Fruit fly (Drosophila melanogaster) whole organism, embryonic: ENCODE measurements around the gene mRpS35.

Source experiments
- Ada2b ChIP-seq: fragments of 200-800 bp; sonication (Bioruptor generic); IDR thresholded peaks from 2 replicates; pipeline ENCODE4 v1.3.6; 2022; ENCODE audit warnings: missing biosample characterization, missing genetic modification characterization
- C15 ChIP-seq: fragments of 200-800 bp; sonication (Bioruptor generic); IDR thresholded peaks from 3 replicates; pipeline ENCODE4 v1.3.6; 2022; ENCODE audit warnings: missing biosample characterization, missing genetic modification characterization
- CG11085 ChIP-seq: fragments of 200-800 bp; sonication (Bioruptor generic); IDR thresholded peaks from 2 replicates; pipeline ENCODE4 v1.3.6; 2022; ENCODE audit warnings: missing biosample characterization, missing genetic modification characterization
- CG11247 ChIP-seq: fragments of 200-800 bp; sonication (Bioruptor generic); IDR thresholded peaks from 2 replicates; pipeline ENCODE4 v1.3.6; 2022; ENCODE audit warnings: missing biosample characterization, missing genetic modification characterization
- CG11398 ChIP-seq: fragments of 200-800 bp; sonication (Bioruptor generic); optimal IDR thresholded peaks from 2 replicates; lab custom pipeline; 2016; ENCODE audit warnings: missing biosample characterization, missing genetic modification characterization
- CG12104 ChIP-seq: fragments of 200-800 bp; sonication (Bioruptor generic); optimal IDR thresholded peaks from 3 replicates; lab custom pipeline; 2016; ENCODE audit warnings: missing biosample characterization, missing genetic modification characterization
- CG13624 ChIP-seq: fragments of 200-800 bp; sonication (Bioruptor generic); optimal IDR thresholded peaks from 2 replicates; lab custom pipeline; 2016; ENCODE audit warnings: missing biosample characterization, missing genetic modification characterization
- CG13894 ChIP-seq: fragments of 200-800 bp; sonication (Bioruptor generic); optimal IDR thresholded peaks from 3 replicates; lab custom pipeline; 2018; ENCODE audit warnings: missing biosample characterization, mild to moderate bottlenecking, missing genetic modification characterization, moderate library complexity
- CG14050 ChIP-seq: fragments of 200-800 bp; sonication (Bioruptor generic); IDR thresholded peaks from 3 replicates; pipeline ENCODE4 v1.3.6; 2022; ENCODE audit warnings: missing biosample characterization, missing genetic modification characterization
- CG16813 ChIP-seq: fragments of 200-800 bp; sonication (Bioruptor generic); IDR thresholded peaks from 3 replicates; pipeline ENCODE4 v1.3.6; 2022; ENCODE audit warnings: missing biosample characterization, missing genetic modification characterization; ENCODE audit not compliant: partially characterized antibody
- CG17912 ChIP-seq: fragments of 200-800 bp; sonication (Bioruptor generic); optimal IDR thresholded peaks from 2 replicates; lab custom pipeline; 2018; ENCODE audit warnings: missing biosample characterization, mild to moderate bottlenecking, missing genetic modification characterization
- CG31388 ChIP-seq: fragments of 200-800 bp; sonication (Bioruptor generic); optimal IDR thresholded peaks from 2 replicates; lab custom pipeline; 2016; ENCODE audit warnings: missing biosample characterization, missing genetic modification characterization
- CG31441 ChIP-seq: fragments of 200-800 bp; sonication (Bioruptor generic); IDR thresholded peaks from 2 replicates; pipeline ENCODE4 v1.3.6; 2022; ENCODE audit warnings: missing biosample characterization, missing genetic modification characterization
- CG3726 ChIP-seq: fragments of 200-800 bp; sonication (Bioruptor generic); IDR thresholded peaks from 3 replicates; pipeline ENCODE4, ENCODE4 v1.3.6; 2022; ENCODE audit warnings: missing biosample characterization, missing genetic modification characterization
- CG3838 ChIP-seq: fragments of 200-800 bp; sonication (Bioruptor generic); optimal IDR thresholded peaks from 3 replicates; lab custom pipeline; 2016; ENCODE audit warnings: missing biosample characterization, missing genetic modification characterization
- CG3995 ChIP-seq: fragments of 200-800 bp; sonication (Bioruptor generic); optimal IDR thresholded peaks from 3 replicates; lab custom pipeline; 2016; ENCODE audit warnings: missing biosample characterization, missing genetic modification characterization
- CG4282 ChIP-seq: fragments of 200-800 bp; sonication (Bioruptor generic); optimal IDR thresholded peaks from 2 replicates; lab custom pipeline; 2016; ENCODE audit warnings: missing biosample characterization, missing genetic modification characterization
- CG4328 ChIP-seq: fragments of 200-800 bp; sonication (Bioruptor generic); optimal IDR thresholded peaks from 3 replicates; lab custom pipeline; 2017; ENCODE audit warnings: missing biosample characterization, missing genetic modification reagents, missing genetic modification characterization
- CG43689 ChIP-seq: fragments of 200-800 bp; sonication (Bioruptor generic); IDR thresholded peaks from 2 replicates; pipeline ENCODE4 v1.3.6; 2022; ENCODE audit warnings: missing biosample characterization, missing genetic modification characterization
- CG4617 ChIP-seq: fragments of 200-800 bp; sonication (Bioruptor generic); optimal IDR thresholded peaks from 3 replicates; lab custom pipeline; 2016; ENCODE audit warnings: missing biosample characterization, missing genetic modification characterization, borderline replicate concordance
- CG6689 ChIP-seq: fragments of 200-800 bp; sonication (Bioruptor generic); IDR thresholded peaks from 2 replicates; pipeline ENCODE4 v1.3.6; 2022; ENCODE audit warnings: missing biosample characterization, missing genetic modification characterization
- CG7745 ChIP-seq: fragments of 200-800 bp; sonication (Bioruptor generic); optimal IDR thresholded peaks from 2 replicates; lab custom pipeline; 2018; ENCODE audit warnings: missing biosample characterization, mild to moderate bottlenecking, missing genetic modification characterization, moderate library complexity
- CG9876 ChIP-seq: fragments of 200-800 bp; sonication (Bioruptor generic); optimal IDR thresholded peaks from 2 replicates; lab custom pipeline; 2016; ENCODE audit warnings: missing biosample characterization, missing genetic modification characterization
- CG9932 ChIP-seq: fragments of 200-800 bp; sonication (Bioruptor generic); IDR thresholded peaks from 2 replicates; pipeline ENCODE4 v1.3.6; 2022; ENCODE audit warnings: missing biosample characterization, missing genetic modification characterization
- CrebB ChIP-seq: fragments of 200-800 bp; sonication (Bioruptor generic); optimal IDR thresholded peaks from 3 replicates; lab custom pipeline; 2018; ENCODE audit warnings: missing biosample characterization, mild to moderate bottlenecking, missing genetic modification characterization
- H2.0 ChIP-seq: fragments of 200-800 bp; sonication (Bioruptor generic); IDR thresholded peaks from 2 replicates; pipeline ENCODE4 v1.3.6; 2022; ENCODE audit warnings: missing biosample characterization, missing genetic modification characterization
- Hmr ChIP-seq: fragments of 200-800 bp; sonication (Bioruptor generic); optimal IDR thresholded peaks from 3 replicates; lab custom pipeline; 2017; ENCODE audit warnings: mild to moderate bottlenecking, missing biosample characterization, missing genetic modification reagents, missing genetic modification characterization
- NFAT ChIP-seq: fragments of 200-800 bp; sonication (Bioruptor generic); IDR thresholded peaks from 2 replicates; pipeline ENCODE4 v1.3.6; 2022; ENCODE audit warnings: missing biosample characterization, missing genetic modification characterization
- Sox102F ChIP-seq: fragments of 200-800 bp; sonication (Bioruptor generic); optimal IDR thresholded peaks from 2 replicates; lab custom pipeline; 2018; ENCODE audit warnings: missing biosample characterization, mild to moderate bottlenecking, missing genetic modification characterization, moderate library complexity
- Usf ChIP-seq: fragments of 200-800 bp; sonication (Bioruptor generic); optimal IDR thresholded peaks from 2 replicates; lab custom pipeline; 2017; ENCODE audit warnings: missing genotype, missing biosample characterization, missing genetic modification characterization
- ab ChIP-seq: fragments of 200-800 bp; sonication (Bioruptor generic); optimal IDR thresholded peaks from 2 replicates; lab custom pipeline; 2016; ENCODE audit warnings: missing biosample characterization, missing genetic modification characterization
- az2 ChIP-seq: fragments of 200-800 bp; sonication (Bioruptor generic); optimal IDR thresholded peaks from 3 replicates; lab custom pipeline; 2016; ENCODE audit warnings: missing biosample characterization, missing genetic modification characterization
- crp ChIP-seq, 2 experiments: fragments of 200-800 bp; sonication (Bioruptor generic); optimal IDR thresholded peaks; 2 replicates in 1 of 2; 3 replicates in 1 of 2; lab custom pipeline; 2017; ENCODE audit warnings: missing biosample characterization in 2 of 2, missing genetic modification characterization in 2 of 2, mild to moderate bottlenecking in 1 of 2, moderate library complexity in 1 of 2
- eve ChIP-seq, 2 experiments: fragments of >200 bp; optimal IDR thresholded peaks; 2 replicates each; lab custom pipeline; 2017; ENCODE audit warnings: missing biosample characterization in 2 of 2, missing genetic modification characterization in 2 of 2
- gce ChIP-seq: fragments of 200-800 bp; sonication (Bioruptor generic); IDR thresholded peaks from 3 replicates; pipeline ENCODE4 v1.3.6; 2022; ENCODE audit warnings: missing biosample characterization, missing genetic modification characterization
- jing ChIP-seq: fragments of 200-800 bp; sonication (Bioruptor generic); optimal IDR thresholded peaks from 2 replicates; lab custom pipeline; 2018; ENCODE audit warnings: missing biosample characterization, mild to moderate bottlenecking, missing genetic modification characterization
- jumu ChIP-seq: fragments of 200-800 bp; sonication (Bioruptor generic); optimal IDR thresholded peaks from 3 replicates; lab custom pipeline; 2016; ENCODE audit warnings: missing biosample characterization, missing genetic modification characterization
- odd ChIP-seq: fragments of 200-800 bp; sonication (Bioruptor generic); optimal IDR thresholded peaks from 2 replicates; lab custom pipeline; 2017; ENCODE audit warnings: missing biosample characterization, mild to moderate bottlenecking, missing genetic modification characterization
- onecut ChIP-seq: fragments of 200-800 bp; sonication (Bioruptor generic); IDR thresholded peaks from 2 replicates; pipeline ENCODE4 v1.3.6; 2022; ENCODE audit warnings: missing biosample characterization, missing genetic modification characterization
- pzg ChIP-seq: fragments of 200-800 bp; sonication (Bioruptor generic); optimal IDR thresholded peaks from 3 replicates; lab custom pipeline; 2018; ENCODE audit warnings: missing biosample characterization, mild to moderate bottlenecking, missing genetic modification characterization, moderate library complexity
- ranshi ChIP-seq: fragments of 200-800 bp; sonication (Bioruptor generic); IDR thresholded peaks from 2 replicates; pipeline ENCODE4 v1.3.6; 2022; ENCODE audit warnings: missing biosample characterization, missing genetic modification characterization
- rib ChIP-seq: fragments of 200-800 bp; sonication (Bioruptor generic); IDR thresholded peaks from 2 replicates; pipeline ENCODE4 v1.3.6; 2022; ENCODE audit warnings: missing biosample characterization, missing genetic modification characterization
- ro ChIP-seq: fragments of 200-800 bp; sonication (Bioruptor generic); IDR thresholded peaks from 2 replicates; pipeline ENCODE4 v1.3.6; 2022; ENCODE audit warnings: missing biosample characterization, missing genetic modification characterization
- sima ChIP-seq: fragments of 200-800 bp; sonication (Bioruptor generic); optimal IDR thresholded peaks from 2 replicates; lab custom pipeline; 2016; ENCODE audit warnings: missing biosample characterization, missing genetic modification characterization
- slbo ChIP-seq: fragments of 200-800 bp; sonication (Bioruptor generic); IDR thresholded peaks from 2 replicates; pipeline ENCODE4 v1.3.6; 2022; ENCODE audit warnings: missing biosample characterization, missing genetic modification characterization
- stc ChIP-seq: fragments of 200-800 bp; sonication (Bioruptor generic); IDR thresholded peaks from 2 replicates; pipeline ENCODE4 v1.3.6; 2022; ENCODE audit warnings: missing biosample characterization, missing genetic modification characterization
- tin ChIP-seq: fragments of 200-800 bp; sonication (Bioruptor generic); optimal IDR thresholded peaks from 3 replicates; lab custom pipeline; 2016; ENCODE audit warnings: missing biosample characterization, missing genetic modification characterization
- tio ChIP-seq: fragments of 200-800 bp; sonication (Bioruptor generic); optimal IDR thresholded peaks from 2 replicates; lab custom pipeline; 2017; ENCODE audit warnings: missing biosample characterization, missing genetic modification characterization, inconsistent platforms
- trh ChIP-seq: fragments of 200-800 bp; sonication (Bioruptor generic); optimal IDR thresholded peaks from 2 replicates; lab custom pipeline; 2016; ENCODE audit warnings: missing biosample characterization, missing genetic modification characterization
- tx ChIP-seq: fragments of 200-800 bp; sonication (Bioruptor generic); optimal IDR thresholded peaks from 2 replicates; lab custom pipeline; 2016; ENCODE audit warnings: missing biosample characterization, missing genetic modification characterization
- zf30C ChIP-seq: fragments of 200-800 bp; sonication (Bioruptor generic); optimal IDR thresholded peaks from 3 replicates; lab custom pipeline; 2018; ENCODE audit warnings: missing biosample characterization, mild to moderate bottlenecking, missing genetic modification characterization
- zfh1 ChIP-seq: fragments of 200-800 bp; sonication (Bioruptor generic); IDR thresholded peaks from 3 replicates; pipeline ENCODE4 v1.3.6; 2022; ENCODE audit warnings: missing biosample characterization, missing genetic modification characterization

The mRpS35 gene

DNA sequence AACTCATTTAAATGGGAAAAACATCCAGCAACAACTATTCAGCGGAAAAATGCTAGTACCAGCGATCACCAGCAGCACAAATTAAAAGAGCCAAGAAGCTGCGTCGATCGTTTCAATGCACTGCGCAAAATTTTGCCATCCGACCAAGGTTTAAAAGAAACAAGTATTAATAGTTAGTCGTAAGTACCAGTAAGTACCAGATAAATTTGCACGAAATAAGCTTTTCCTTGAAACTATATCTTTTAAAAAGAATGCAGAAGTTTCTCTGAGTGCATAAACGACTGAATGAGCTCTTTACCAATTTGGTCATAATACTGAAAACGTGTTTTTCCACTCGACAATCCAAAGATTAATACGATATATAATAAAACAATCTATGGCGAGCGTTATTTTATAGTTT, 47.5 kb upstream of the mRpS35 start (continued):
- no peak for TF ChIP-seq C15 (GFP tag; lab: Robert Waterston, UW)
- no peak for TF ChIP-seq CG17912
- TF ChIP-seq CG3838 (GFP tag; lab: Kevin White, UChicago), result no peak
- TF ChIP-seq CG9932 (GFP tag; lab: Robert Waterston, UW), result peak; percentile 83
- TF ChIP-seq pzg (GFP tag; lab: Kevin White, UChicago), result no peak
- peak; percentile 65 for TF ChIP-seq az2
- 0 out of 2 replicates have a peak, but pooled peaks have one; percentile 22 for TF ChIP-seq rib (GFP tag; lab: Robert Waterston, UW)
- TF ChIP-seq CG9876, result peak; percentile 38
- TF ChIP-seq CG3995 (GFP tag; lab: Kevin White, UChicago), result peak; percentile 23
- TF ChIP-seq CG7745, result no peak
- no peak for TF ChIP-seq Usf (GFP tag; lab: Kevin White, UChicago)
- TF ChIP-seq ranshi (GFP tag; lab: Robert Waterston, UW), result peak; percentile 65; the same call in 1 of the 2 replicates
- TF ChIP-seq CG31441 (GFP tag; lab: Robert Waterston, UW), result peak; percentile 71
- peak; percentile 68 for TF ChIP-seq CG6689
- no peak for TF ChIP-seq CG16813 (GFP tag; lab: Robert Waterston, UW)
- peak; percentile 76 for TF ChIP-seq NFAT
- TF ChIP-seq trh, result no peak
- TF ChIP-seq crp (GFP tag; optimal IDR thresholded peaks at IDR 0.05; lab: Kevin White, UChicago), result no peak
- peak; percentile 67 for TF ChIP-seq CG11247 (GFP tag; lab: Robert Waterston, UW)
- peak; percentile 81 for TF ChIP-seq Sox102F (GFP tag; lab: Kevin White, UChicago)
- peak; percentile 26 for TF ChIP-seq CG11398 (GFP tag; lab: Kevin White, UChicago)
- TF ChIP-seq CG3726 (GFP tag; lab: Robert Waterston, UW), result peak; percentile 55; the same call in 1 of the 3 replicates
- TF ChIP-seq Ada2b (GFP tag; lab: Robert Waterston, UW), result peak; percentile 87
- TF ChIP-seq slbo (GFP tag; lab: Robert Waterston, UW), result peak; percentile 90
- no peak for TF ChIP-seq zf30C (GFP tag; lab: Kevin White, UChicago)
- peak; percentile 62 for TF ChIP-seq CG11085
- TF ChIP-seq onecut (GFP tag; lab: Robert Waterston, UW), result peak; percentile 20; the same call in 1 of the 2 replicates
- no peak for TF ChIP-seq CG4328 (GFP tag; lab: Kevin White, UChicago)
- TF ChIP-seq CG14050, result peak; percentile 67; the same call in 2 of the 3 replicates
- TF ChIP-seq CG4617 (GFP tag; lab: Kevin White, UChicago), result peak; percentile 14
- TF ChIP-seq Hmr (GFP tag; lab: Kevin White, UChicago), result peak; percentile 66
- TF ChIP-seq H2.0 (GFP tag; lab: Robert Waterston, UW), result peak; percentile 60
- peak in 1 of 2 experiments; percentile 66 for TF ChIP-seq eve (GFP tag; optimal IDR thresholded peaks at IDR 0.05; lab: Kevin White, UChicago)
- peak; percentile 31 for TF ChIP-seq CrebB (tag; lab: Kevin White, UChicago)
- peak; percentile 34 for TF ChIP-seq CG12104 (GFP tag; lab: Kevin White, UChicago)
- TF ChIP-seq ab, result no peak
- TF ChIP-seq CG43689 (GFP tag; lab: Robert Waterston, UW), result peak; percentile 59; the same call in 1 of the 2 replicates
- peak; percentile 50 for TF ChIP-seq sima (GFP tag; lab: Kevin White, UChicago)
- peak; percentile 58; the same call in 1 of the 2 replicates for TF ChIP-seq ro (GFP tag; lab: Robert Waterston, UW)
- peak; percentile 39 for TF ChIP-seq jing
- TF ChIP-seq CG31388 (GFP tag; lab: Kevin White, UChicago), result no peak
- no peak for TF ChIP-seq CG13894 (tag; lab: Kevin White, UChicago)
- peak; percentile 62 for TF ChIP-seq tin (GFP tag; lab: Kevin White, UChicago)
- 0 out of 2 replicates have a peak, but pooled peaks have one; percentile 23 for TF ChIP-seq stc (GFP tag; lab: Robert Waterston, UW)
- TF ChIP-seq CG4282 (GFP tag; lab: Kevin White, UChicago), result peak; percentile 3
- TF ChIP-seq tx (GFP tag; lab: Kevin White, UChicago), result peak; percentile 71
- TF ChIP-seq CG13624 (GFP tag; lab: Kevin White, UChicago), result peak; percentile 82
- TF ChIP-seq zfh1 (GFP tag; lab: Robert Waterston, UW), result peak; percentile 61; the same call in 2 of the 3 replicates
- TF ChIP-seq gce, result 0 out of 3 replicates have a peak, but pooled peaks have one; percentile 10
- TF ChIP-seq jumu (GFP tag; lab: Kevin White, UChicago), result peak; percentile 42
- TF ChIP-seq tio, result peak; percentile 68
- TF ChIP-seq odd, result peak; percentile 27
